Worm (Caenorhabditis elegans) whole organism, L2 larva: Measurements from ENCODE around the gene W03F9.2.

Experiments
- F13H6.1 ChIP-seq: sonication (generic microtip); optimal IDR thresholded peaks from 2 replicates; lab custom pipeline; 2016; ENCODE audit warnings: missing genetic modification characterization, missing compliant biosample characterization
- ama-1 ChIP-seq: fragments of 150-350 bp; optimal IDR thresholded peaks from 2 replicates; lab custom pipeline; 2018; ENCODE audit warnings: inconsistent platforms
- lin-39 ChIP-seq: fragments of 150-350 bp; optimal IDR thresholded peaks from 2 replicates; lab custom pipeline; 2014; ENCODE audit warnings: missing biosample characterization, missing genetic modification reagents, missing genetic modification characterization
- nhr-23 ChIP-seq: fragments of 150-350 bp; optimal IDR thresholded peaks from 2 replicates; lab custom pipeline; 2014; ENCODE audit warnings: missing biosample characterization, missing genetic modification reagents, missing genetic modification characterization
- snpc-4 ChIP-seq: fragments of 150-350 bp; optimal IDR thresholded peaks from 2 replicates; lab custom pipeline; 2014; ENCODE audit warnings: missing biosample characterization, missing genetic modification characterization
- unc-62 ChIP-seq: fragments of 150-350 bp; optimal IDR thresholded peaks from 2 replicates; lab custom pipeline; 2014; ENCODE audit warnings: missing biosample characterization, missing genetic modification reagents, missing genetic modification characterization
- ztf-1 ChIP-seq: fragments of 200-800 bp; sonication (Bioruptor generic); conservative IDR thresholded peaks from 2 replicates; pipeline ENCODE4 v1.3.6; 2022; ENCODE audit warnings: missing genetic modification characterization, missing compliant biosample characterization
- ztf-11 ChIP-seq: sonication (generic microtip); optimal IDR thresholded peaks from 2 replicates; lab custom pipeline; 2017; ENCODE audit warnings: missing biosample characterization, missing genetic modification characterization

DNA sequence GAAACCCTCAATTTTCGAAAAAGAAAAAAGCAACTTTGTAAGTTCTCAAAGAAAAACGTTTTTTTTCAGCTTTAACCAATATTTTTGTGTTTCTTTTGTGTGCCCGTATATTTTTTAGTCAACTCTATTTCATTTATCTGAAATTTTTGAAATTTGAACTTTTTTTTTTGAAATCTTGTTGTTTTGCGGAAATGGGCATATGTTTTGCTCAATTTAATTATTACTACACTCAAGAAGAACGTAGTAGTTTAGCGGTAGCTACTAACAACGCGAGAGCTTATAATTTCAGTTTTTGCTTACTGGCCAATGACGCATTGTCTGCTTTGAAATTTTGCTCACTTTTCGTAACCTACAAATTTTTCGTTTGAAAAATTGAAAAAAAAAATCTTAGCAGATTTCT lies 17.0 kb upstream of the W03F9.2 start, which contains the start of gene srh-82:
- no peak for TF ChIP-seq snpc-4 (tag; lab: Kevin White, UChicago)
- no peak for TF ChIP-seq unc-62 (GFP tag; lab: Kevin White, UChicago)
- no peak for TF ChIP-seq lin-39 (tag; lab: Kevin White, UChicago)
- TF ChIP-seq ztf-11 (tag; lab: Kevin White, UChicago), result no peak
- no peak for TF ChIP-seq ztf-1 (GFP tag; lab: Robert Waterston, UW)
- no peak for TF ChIP-seq ama-1 (lab: Kevin White, UChicago)
- TF ChIP-seq nhr-23 (tag; lab: Kevin White, UChicago), result no peak
- TF ChIP-seq F13H6.1 (tag; lab: Kevin White, UChicago), result no peak
